Worm (Caenorhabditis elegans) whole organism, late embryonic: ENCODE results near the gene dex-1.

Experiments
- C08G9.2 ChIP-seq: sonication (generic microtip); optimal IDR thresholded peaks from 2 replicates; lab custom pipeline; 2016; ENCODE audit warnings: mild to moderate bottlenecking, missing genetic modification characterization, moderate library complexity, missing compliant biosample characterization
- K02D7.2 ChIP-seq: sonication (generic microtip); optimal IDR thresholded peaks from 2 replicates; lab custom pipeline; 2017; ENCODE audit warnings: mild to moderate bottlenecking, missing genetic modification characterization, missing compliant biosample characterization
- K09A11.1 ChIP-seq: sonication (generic microtip); optimal IDR thresholded peaks from 2 replicates; lab custom pipeline; 2017; ENCODE audit warnings: antibody characterized with exemption, mild to moderate bottlenecking, missing genetic modification characterization, missing compliant biosample characterization; ENCODE audit not compliant: insufficient read depth
- T23F11.4 ChIP-seq: fragments of 200-800 bp; sonication (Bioruptor generic); optimal IDR thresholded peaks from 2 replicates; lab custom pipeline; 2018; ENCODE audit warnings: mild to moderate bottlenecking, missing genetic modification characterization, missing compliant biosample characterization
- Y22D7AL.16 ChIP-seq: sonication (generic microtip); optimal IDR thresholded peaks from 2 replicates; lab custom pipeline; 2016; ENCODE audit warnings: missing genetic modification characterization, missing compliant biosample characterization
- ama-1 ChIP-seq: fragments of 150-350 bp; optimal IDR thresholded peaks from 2 replicates; lab custom pipeline; 2014
- ceh-14 ChIP-seq: sonication (generic microtip); optimal IDR thresholded peaks from 2 replicates; lab custom pipeline; 2016; ENCODE audit warnings: missing genotype, missing genetic modification characterization, missing compliant biosample characterization
- ceh-18 ChIP-seq: sonication (generic microtip); optimal IDR thresholded peaks from 2 replicates; lab custom pipeline; 2016; ENCODE audit warnings: missing genetic modification characterization, missing compliant biosample characterization
- ceh-19 ChIP-seq: fragments of 200-800 bp; sonication (Bioruptor generic); optimal IDR thresholded peaks from 2 replicates; lab custom pipeline; 2018; ENCODE audit warnings: mild to moderate bottlenecking, missing genetic modification characterization, missing compliant biosample characterization
- ceh-2 ChIP-seq: sonication (generic microtip); optimal IDR thresholded peaks from 2 replicates; lab custom pipeline; 2016; ENCODE audit warnings: missing genotype, missing genetic modification characterization, missing compliant biosample characterization
- ceh-24 ChIP-seq: sonication (generic microtip); optimal IDR thresholded peaks from 2 replicates; lab custom pipeline; 2016; ENCODE audit warnings: mild to moderate bottlenecking, missing genetic modification characterization, missing compliant biosample characterization
- ceh-30 ChIP-seq: fragments of 150-350 bp; optimal IDR thresholded peaks from 2 replicates; lab custom pipeline; 2014; ENCODE audit warnings: missing biosample characterization, missing genetic modification characterization
- ceh-34 ChIP-seq: sonication (generic microtip); optimal IDR thresholded peaks from 2 replicates; lab custom pipeline; 2016; ENCODE audit warnings: mild to moderate bottlenecking, missing genetic modification characterization, missing compliant biosample characterization
- ceh-45 ChIP-seq: fragments of 200-800 bp; sonication (Bioruptor generic); IDR thresholded peaks from 2 replicates; pipeline ENCODE4 v1.3.6; 2022; ENCODE audit warnings: missing genetic modification reagents, missing genetic modification characterization, missing compliant biosample characterization
- ceh-48 ChIP-seq: sonication (generic microtip); optimal IDR thresholded peaks from 2 replicates; lab custom pipeline; 2016; ENCODE audit warnings: missing genetic modification characterization, inconsistent platforms, missing compliant biosample characterization
- ceh-6 ChIP-seq: fragments of 200-800 bp; sonication (Bioruptor generic); optimal IDR thresholded peaks from 2 replicates; lab custom pipeline; 2018; ENCODE audit warnings: mild to moderate bottlenecking, missing genetic modification characterization, missing compliant biosample characterization
- ceh-9 ChIP-seq: sonication (generic microtip); optimal IDR thresholded peaks from 2 replicates; lab custom pipeline; 2016; ENCODE audit warnings: mild to moderate bottlenecking, missing genetic modification characterization, inconsistent platforms, missing compliant biosample characterization
- dmd-4 ChIP-seq: sonication (generic microtip); optimal IDR thresholded peaks from 2 replicates; lab custom pipeline; 2016; ENCODE audit warnings: borderline replicate concordance, missing genetic modification characterization, missing compliant biosample characterization
- dve-1 ChIP-seq: sonication (generic microtip); optimal IDR thresholded peaks from 2 replicates; lab custom pipeline; 2017; ENCODE audit warnings: antibody characterized with exemption, mild to moderate bottlenecking, missing genetic modification characterization, missing compliant biosample characterization
- elt-2 ChIP-seq: sonication (generic microtip); optimal IDR thresholded peaks from 2 replicates; lab custom pipeline; 2016; ENCODE audit warnings: missing genetic modification reagents, missing genetic modification characterization, missing compliant biosample characterization
- elt-4 ChIP-seq: sonication (generic microtip); optimal IDR thresholded peaks from 2 replicates; lab custom pipeline; 2016; ENCODE audit warnings: missing genetic modification characterization, missing compliant biosample characterization
- eyg-1 ChIP-seq: sonication (generic microtip); optimal IDR thresholded peaks from 2 replicates; lab custom pipeline; 2016; ENCODE audit warnings: missing genotype, missing genetic modification characterization, missing compliant biosample characterization
- fax-1 ChIP-seq: sonication (generic microtip); optimal IDR thresholded peaks from 2 replicates; lab custom pipeline; 2016; ENCODE audit warnings: missing genotype, missing genetic modification characterization, missing compliant biosample characterization
- fkh-10 ChIP-seq: fragments of 150-350 bp; optimal IDR thresholded peaks from 2 replicates; lab custom pipeline; 2014; ENCODE audit warnings: missing biosample characterization, missing genetic modification reagents, missing genetic modification characterization
- hlh-13 ChIP-seq: fragments of 200-800 bp; sonication (Bioruptor generic); optimal IDR thresholded peaks from 2 replicates; lab custom pipeline; 2018; ENCODE audit warnings: mild to moderate bottlenecking, missing genetic modification characterization, missing compliant biosample characterization
- hlh-15 ChIP-seq: sonication (generic microtip); optimal IDR thresholded peaks from 2 replicates; lab custom pipeline; 2016; ENCODE audit warnings: missing genetic modification characterization, missing compliant biosample characterization
- hlh-30 ChIP-seq: sonication (generic microtip); optimal IDR thresholded peaks from 2 replicates; lab custom pipeline; 2017; ENCODE audit warnings: antibody characterized with exemption, missing genetic modification characterization, missing compliant biosample characterization; ENCODE audit not compliant: insufficient read depth
- hlh-8 ChIP-seq: sonication (generic microtip); optimal IDR thresholded peaks from 2 replicates; lab custom pipeline; 2016; ENCODE audit warnings: missing genotype, missing genetic modification characterization, missing compliant biosample characterization
- lim-6 ChIP-seq: sonication (generic microtip); optimal IDR thresholded peaks from 2 replicates; lab custom pipeline; 2016; ENCODE audit warnings: missing genetic modification characterization, missing compliant biosample characterization
- lin-11 ChIP-seq: fragments of 200-800 bp; sonication (Bioruptor generic); optimal IDR thresholded peaks from 2 replicates; lab custom pipeline; 2018; ENCODE audit warnings: mild to moderate bottlenecking, missing genetic modification characterization, missing compliant biosample characterization
- madf-2 ChIP-seq: sonication (generic microtip); optimal IDR thresholded peaks from 2 replicates; lab custom pipeline; 2017; ENCODE audit warnings: missing genetic modification characterization, missing compliant biosample characterization
- mec-3 ChIP-seq: sonication (generic microtip); optimal IDR thresholded peaks from 2 replicates; lab custom pipeline; 2016; ENCODE audit warnings: borderline replicate concordance, missing genetic modification characterization, missing compliant biosample characterization
- nfya-1 ChIP-seq: sonication (generic microtip); optimal IDR thresholded peaks from 2 replicates; lab custom pipeline; 2017; ENCODE audit warnings: missing genetic modification characterization, mild to moderate bottlenecking, missing compliant biosample characterization, antibody characterized with exemption, moderate library complexity
- nhr-11 ChIP-seq: fragments of 150-350 bp; optimal IDR thresholded peaks from 2 replicates; lab custom pipeline; 2014; ENCODE audit warnings: missing biosample characterization, missing genetic modification characterization
- nhr-232 ChIP-seq: sonication (generic microtip); optimal IDR thresholded peaks from 2 replicates; lab custom pipeline; 2016; ENCODE audit warnings: missing genetic modification characterization, missing compliant biosample characterization
- odd-2 ChIP-seq: sonication (generic microtip); optimal IDR thresholded peaks from 2 replicates; lab custom pipeline; 2017; ENCODE audit warnings: antibody characterized with exemption, mild to moderate bottlenecking, missing genetic modification characterization, missing compliant biosample characterization
- pag-3 ChIP-seq: sonication (generic microtip); optimal IDR thresholded peaks from 2 replicates; lab custom pipeline; 2016; ENCODE audit warnings: missing compliant biosample characterization, missing genetic modification characterization, borderline replicate concordance
- pha-2 ChIP-seq: sonication (generic microtip); optimal IDR thresholded peaks from 2 replicates; lab custom pipeline; 2017; ENCODE audit warnings: mild to moderate bottlenecking, missing genetic modification characterization, missing compliant biosample characterization
- pha-4 ChIP-seq: fragments of 150-350 bp; optimal IDR thresholded peaks from 2 replicates; lab custom pipeline; 2018; ENCODE audit warnings: missing biosample characterization, missing genetic modification reagents, missing genetic modification characterization
- pqm-1 ChIP-seq: sonication (generic microtip); optimal IDR thresholded peaks from 2 replicates; lab custom pipeline; 2016; ENCODE audit warnings: missing genetic modification characterization, missing compliant biosample characterization
- pros-1 ChIP-seq: fragments of 150-350 bp; optimal IDR thresholded peaks from 2 replicates; lab custom pipeline; 2014; ENCODE audit warnings: missing biosample characterization, missing genetic modification reagents, missing genetic modification characterization
- ref-2 ChIP-seq: sonication (generic microtip); optimal IDR thresholded peaks from 2 replicates; lab custom pipeline; 2016; ENCODE audit warnings: missing genetic modification characterization, missing compliant biosample characterization
- rnt-1 ChIP-seq: sonication (generic microtip); optimal IDR thresholded peaks from 2 replicates; lab custom pipeline; 2016; ENCODE audit warnings: missing genetic modification characterization, missing compliant biosample characterization
- syd-9 ChIP-seq: sonication (generic microtip); optimal IDR thresholded peaks from 2 replicates; lab custom pipeline; 2016; ENCODE audit warnings: mild to moderate bottlenecking, missing genetic modification characterization, moderate library complexity, missing compliant biosample characterization
- tbx-2 ChIP-seq: sonication (generic microtip); optimal IDR thresholded peaks from 2 replicates; lab custom pipeline; 2016; ENCODE audit warnings: missing genetic modification characterization, missing compliant biosample characterization
- tbx-7 ChIP-seq: sonication (generic microtip); optimal IDR thresholded peaks from 2 replicates; lab custom pipeline; 2016; ENCODE audit warnings: missing genotype, missing genetic modification characterization, missing compliant biosample characterization
- ttx-3 ChIP-seq: sonication (generic microtip); optimal IDR thresholded peaks from 2 replicates; lab custom pipeline; 2016; ENCODE audit warnings: missing genetic modification reagents, missing genetic modification characterization, missing compliant biosample characterization
- unc-3 ChIP-seq, 2 experiments: fragments of 200-800 bp in 1 of 2; sonication (Bioruptor generic) in 1 of 2; sonication (generic microtip) in 1 of 2; conservative IDR thresholded peaks in 1 of 2; optimal IDR thresholded peaks in 1 of 2; 2 replicates each; pipeline versions ENCODE4 v1.3.6 to Lab custom; 2016 to 2022; ENCODE audit warnings: missing compliant biosample characterization in 2 of 2, missing genetic modification characterization in 2 of 2, missing genetic modification reagents in 1 of 2
- unc-42 ChIP-seq: sonication (generic microtip); optimal IDR thresholded peaks from 2 replicates; lab custom pipeline; 2016; ENCODE audit warnings: missing genotype, missing genetic modification characterization, missing compliant biosample characterization
- unc-55 ChIP-seq: sonication (generic microtip); optimal IDR thresholded peaks from 2 replicates; lab custom pipeline; 2017; ENCODE audit warnings: missing biosample characterization, missing genetic modification reagents, missing genetic modification characterization
- unc-86 ChIP-seq: sonication (generic microtip); optimal IDR thresholded peaks from 2 replicates; lab custom pipeline; 2016; ENCODE audit warnings: missing genetic modification characterization, missing compliant biosample characterization
- zip-5 ChIP-seq: sonication (generic microtip); optimal IDR thresholded peaks from 2 replicates; lab custom pipeline; 2016; ENCODE audit warnings: missing genetic modification characterization, missing compliant biosample characterization
- ztf-16 ChIP-seq: sonication (generic microtip); optimal IDR thresholded peaks from 2 replicates; lab custom pipeline; 2017; ENCODE audit warnings: missing genetic modification characterization, missing compliant biosample characterization

dex-1 gene

DNA sequence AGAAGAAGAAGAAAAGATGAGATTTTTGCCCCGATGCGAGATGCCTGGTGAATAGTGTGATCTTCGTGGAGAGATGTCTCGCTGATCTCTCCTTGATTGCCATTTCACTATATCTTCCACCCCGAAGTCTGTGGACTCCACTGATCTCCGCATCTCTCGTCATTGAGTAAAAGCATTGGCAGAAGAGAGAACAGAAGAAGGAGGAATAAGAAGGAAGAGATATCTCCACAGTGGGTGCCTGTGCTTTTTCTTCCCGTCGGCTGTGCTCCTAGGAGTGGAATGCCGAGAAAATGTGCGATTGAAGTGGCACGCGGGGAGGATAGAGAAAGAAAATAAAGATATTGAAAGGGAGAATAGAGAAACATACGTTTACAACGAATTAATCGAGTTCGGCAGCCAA is 37.8 kb downstream of the dex-1 start:
- TF ChIP-seq hlh-30 (no peak), eyg-1 (tag; lab: Kevin White, UChicago) (no peak), ceh-48 (tag; lab: Kevin White, UChicago) (no peak), ceh-30 (no peak), lim-6 (tag; lab: Kevin White, UChicago) (no peak), elt-4 (tag; lab: Kevin White, UChicago) (no peak), dve-1 (tag; lab: Kevin White, UChicago) (no peak), syd-9 (tag; lab: Kevin White, UChicago) (no peak), pha-4 (no peak), ceh-2 (tag; lab: Kevin White, UChicago) (no peak), unc-86 (no peak), ama-1 (lab: Kevin White, UChicago) (no peak), lin-11 (tag; lab: Kevin White, UChicago) (no peak), fax-1 (tag; lab: Kevin White, UChicago) (no peak), hlh-8 (tag; lab: Kevin White, UChicago) (peak; percentile 54), ceh-18 (tag; lab: Kevin White, UChicago) (peak; percentile 86), ceh-24 (tag; lab: Kevin White, UChicago) (no peak), hlh-15 (no peak), elt-2 (tag; lab: Kevin White, UChicago) (no peak), unc-42 (no peak), pha-2 (tag; lab: Kevin White, UChicago) (no peak), ref-2 (tag; lab: Kevin White, UChicago) (peak; percentile 39), hlh-13 (no peak), mec-3 (tag; lab: Kevin White, UChicago) (no peak), ceh-6 (GFP tag; lab: Kevin White, UChicago) (no peak), ceh-14 (tag; lab: Kevin White, UChicago) (no peak), Y22D7AL.16 (tag; lab: Kevin White, UChicago) (no peak), nfya-1 (tag; lab: Kevin White, UChicago) (peak; percentile 62), nhr-11 (tag; lab: Kevin White, UChicago) (no peak), ceh-34 (peak; percentile 60), tbx-7 (tag; lab: Kevin White, UChicago) (no peak), tbx-2 (tag; lab: Kevin White, UChicago) (peak; percentile 56), K09A11.1 (tag; lab: Kevin White, UChicago) (no peak), ceh-19 (GFP tag; lab: Kevin White, UChicago) (no peak), pros-1 (no peak), madf-2 (tag; lab: Kevin White, UChicago) (no peak), odd-2 (tag; lab: Kevin White, UChicago) (no peak), ttx-3 (no peak), fkh-10 (GFP tag; lab: Kevin White, UChicago) (no peak), nhr-232 (tag; lab: Kevin White, UChicago) (no peak), zip-5 (no peak), pag-3 (tag; lab: Kevin White, UChicago) (no peak), C08G9.2 (tag; lab: Kevin White, UChicago) (no peak), K02D7.2 (tag; lab: Kevin White, UChicago) (no peak), ceh-9 (tag; lab: Kevin White, UChicago) (no peak), dmd-4 (tag; lab: Kevin White, UChicago) (no peak), ceh-45 (GFP tag; lab: Robert Waterston, UW) (no peak), unc-3 (GFP tag; conservative IDR thresholded peaks at IDR 0.05; lab: Robert Waterston, UW) (no peak), unc-3 (tag; optimal IDR thresholded peaks at IDR 0.05; lab: Kevin White, UChicago) (no peak), pqm-1 (tag; lab: Kevin White, UChicago) (no peak), ztf-16 (tag; lab: Kevin White, UChicago) (no peak), rnt-1 (tag; lab: Kevin White, UChicago) (peak; percentile 65), T23F11.4 (GFP tag; lab: Kevin White, UChicago) (no peak), unc-55 (GFP tag; lab: Kevin White, UChicago) (peak; percentile 42)
